Worm (Caenorhabditis elegans) whole organism, L4 larva: ENCODE measurements around the gene Y22D7AR.3.

Experiments
- F10B5.3 ChIP-seq: sonication (generic microtip); optimal IDR thresholded peaks from 2 replicates; lab custom pipeline; 2016; ENCODE audit warnings: mild to moderate bottlenecking, missing genetic modification characterization, missing compliant biosample characterization
- F26F4.8 ChIP-seq: fragments of 200-800 bp; sonication (Bioruptor generic); conservative IDR thresholded peaks from 2 replicates; pipeline ENCODE4 v1.3.6; 2022; ENCODE audit warnings: missing genetic modification characterization, missing compliant biosample characterization
- F37D6.2 ChIP-seq: sonication (generic microtip); optimal IDR thresholded peaks from 2 replicates; lab custom pipeline; 2016; ENCODE audit warnings: mild to moderate bottlenecking, missing genetic modification characterization, missing compliant biosample characterization
- F44E2.7 ChIP-seq: fragments of 200-800 bp; sonication (Bioruptor generic); IDR thresholded peaks from 2 replicates; pipeline ENCODE4 v2.1.2; 2022; ENCODE audit warnings: missing genetic modification characterization, missing compliant biosample characterization
- F49E8.2 ChIP-seq: sonication (generic microtip); optimal IDR thresholded peaks from 2 replicates; lab custom pipeline; 2016; ENCODE audit warnings: missing compliant biosample characterization, mild to moderate bottlenecking, missing genetic modification characterization, borderline replicate concordance
- R02D3.7 ChIP-seq: fragments of 150-350 bp; sonication (generic microtip); optimal IDR thresholded peaks from 3 replicates; lab custom pipeline; 2014; ENCODE audit warnings: missing biosample characterization, missing genetic modification characterization
- Y105C5A.15 ChIP-seq: fragments of 200-800 bp; sonication (Bioruptor generic); IDR thresholded peaks from 2 replicates; pipeline ENCODE4 v1.3.6; 2022; ENCODE audit warnings: missing genetic modification characterization, missing compliant biosample characterization
- Y48G9A.11 ChIP-seq: fragments of 200-800 bp; sonication (Bioruptor generic); IDR thresholded peaks from 2 replicates; pipeline ENCODE4 v1.3.6; 2022; ENCODE audit warnings: missing genetic modification reagents, missing genetic modification characterization, missing compliant biosample characterization
- aha-1 ChIP-seq: fragments of 150-350 bp; peaks from one replicate; lab custom pipeline; 2014; ENCODE audit warnings: missing biosample characterization, missing genetic modification characterization
- attf-4 ChIP-seq: sonication (generic microtip); optimal IDR thresholded peaks from 3 replicates; lab custom pipeline; 2017; ENCODE audit warnings: missing biosample characterization, missing genetic modification characterization
- ceh-20 ChIP-seq: fragments of 200-800 bp; sonication (Bioruptor generic); IDR thresholded peaks from 2 replicates; pipeline ENCODE4 v1.3.6; 2022; ENCODE audit warnings: missing genetic modification reagents, missing genetic modification characterization, missing compliant biosample characterization
- ceh-28 ChIP-seq: fragments of 150-350 bp; optimal IDR thresholded peaks from 2 replicates; lab custom pipeline; 2014; ENCODE audit warnings: missing biosample characterization, missing genetic modification reagents, missing genetic modification characterization
- ceh-32 ChIP-seq: sonication (generic microtip); optimal IDR thresholded peaks from 2 replicates; lab custom pipeline; 2016; ENCODE audit warnings: mild to moderate bottlenecking, missing genetic modification characterization, missing compliant biosample characterization; ENCODE audit not compliant: poor library complexity
- ceh-62 ChIP-seq: sonication (generic microtip); optimal IDR thresholded peaks from 2 replicates; lab custom pipeline; 2017; ENCODE audit warnings: missing biosample characterization, missing genetic modification characterization
- ces-1 ChIP-seq: fragments of 150-350 bp; sonication (generic microtip); optimal IDR thresholded peaks from 4 replicates; lab custom pipeline; 2014; ENCODE audit warnings: missing biosample characterization, missing genetic modification reagents, missing genetic modification characterization
- ctbp-1 ChIP-seq: fragments of 200-800 bp; sonication (Bioruptor generic); IDR thresholded peaks from 2 replicates; pipeline ENCODE4 v1.3.6; 2022; ENCODE audit warnings: missing genetic modification reagents, missing genetic modification characterization, missing compliant biosample characterization
- daf-19 ChIP-seq: fragments of 200-800 bp; sonication (Bioruptor generic); conservative IDR thresholded peaks from 2 replicates; pipeline ENCODE4 v1.3.6; 2022; ENCODE audit warnings: missing genetic modification characterization, missing compliant biosample characterization
- dpl-1 ChIP-seq: fragments of 150-350 bp; optimal IDR thresholded peaks from 2 replicates; lab custom pipeline; 2014; ENCODE audit warnings: missing biosample characterization, missing genetic modification reagents, missing genetic modification characterization
- duxl-1 ChIP-seq: sonication (generic microtip); optimal IDR thresholded peaks from 2 replicates; lab custom pipeline; 2016; ENCODE audit warnings: mild to moderate bottlenecking, missing genetic modification characterization, moderate library complexity, missing compliant biosample characterization; ENCODE audit not compliant: poor library complexity
- dve-1 ChIP-seq: sonication (generic microtip); optimal IDR thresholded peaks from 2 replicates; lab custom pipeline; 2017; ENCODE audit warnings: antibody characterized with exemption, mild to moderate bottlenecking, missing genetic modification characterization, missing compliant biosample characterization; ENCODE audit not compliant: insufficient read depth
- egl-27 ChIP-seq: sonication (generic microtip); optimal IDR thresholded peaks from 3 replicates; lab custom pipeline; 2017; ENCODE audit warnings: missing biosample characterization, missing genetic modification reagents, missing genetic modification characterization
- fos-1 ChIP-seq: fragments of 150-350 bp; optimal IDR thresholded peaks from 2 replicates; lab custom pipeline; 2014; ENCODE audit warnings: missing biosample characterization, missing genetic modification characterization
- hif-1 ChIP-seq, 2 experiments: sonication (generic microtip); optimal IDR thresholded peaks; 2 replicates each; lab custom pipeline; 2016 to 2017; ENCODE audit warnings: missing compliant biosample characterization in 2 of 2, missing genetic modification characterization in 2 of 2, missing genetic modification reagents in 2 of 2, missing genotype in 2 of 2, mild to moderate bottlenecking in 1 of 2
- jun-1 ChIP-seq: fragments of 150-350 bp; optimal IDR thresholded peaks from 2 replicates; lab custom pipeline; 2014; ENCODE audit warnings: missing biosample characterization, missing genetic modification reagents, missing genetic modification characterization
- lin-29 ChIP-seq: fragments of 200-800 bp; sonication (Bioruptor generic); IDR thresholded peaks from 2 replicates; pipeline ENCODE4 v1.3.6; 2022; ENCODE audit warnings: missing genetic modification reagents, missing genetic modification characterization, missing compliant biosample characterization
- lin-38 ChIP-seq: fragments of 200-800 bp; sonication (Bioruptor generic); IDR thresholded peaks from 2 replicates; pipeline ENCODE4 v1.3.6; 2022; ENCODE audit warnings: missing genetic modification reagents, missing genetic modification characterization, missing compliant biosample characterization
- lir-3 ChIP-seq: sonication (generic microtip); optimal IDR thresholded peaks from 2 replicates; lab custom pipeline; 2016; ENCODE audit warnings: mild to moderate bottlenecking, missing genetic modification characterization, missing compliant biosample characterization
- madf-5 ChIP-seq, 2 experiments: fragments of 200-800 bp; sonication (Bioruptor generic); IDR thresholded peaks; 2 replicates each; pipeline ENCODE4 v1.3.6; 2022; ENCODE audit warnings: missing compliant biosample characterization in 2 of 2, missing genetic modification characterization in 2 of 2
- nhr-11 ChIP-seq: fragments of 150-350 bp; optimal IDR thresholded peaks from 2 replicates; lab custom pipeline; 2014; ENCODE audit warnings: missing biosample characterization, missing genetic modification characterization
- nhr-111 ChIP-seq: fragments of 200-800 bp; sonication (Bioruptor generic); optimal IDR thresholded peaks from 2 replicates; lab custom pipeline; 2018; ENCODE audit warnings: mild to moderate bottlenecking, missing genetic modification characterization, missing compliant biosample characterization
- nhr-237 ChIP-seq: sonication (generic microtip); optimal IDR thresholded peaks from 2 replicates; lab custom pipeline; 2017; ENCODE audit warnings: missing biosample characterization, missing genetic modification characterization
- nhr-42 ChIP-seq: fragments of 200-800 bp; sonication (Bioruptor generic); IDR thresholded peaks from 2 replicates; pipeline ENCODE4 v1.3.6; 2022; ENCODE audit warnings: missing genetic modification characterization, missing compliant biosample characterization
- nhr-6 ChIP-seq: fragments of 150-350 bp; optimal IDR thresholded peaks from 2 replicates; lab custom pipeline; 2014; ENCODE audit warnings: missing biosample characterization, missing genetic modification characterization
- php-3 ChIP-seq: fragments of 200-800 bp; sonication (Bioruptor generic); IDR thresholded peaks from 2 replicates; pipeline ENCODE4 v1.3.6; 2022; ENCODE audit warnings: missing genetic modification reagents, missing genetic modification characterization, missing compliant biosample characterization
- zfp-2 ChIP-seq: sonication (generic microtip); optimal IDR thresholded peaks from 2 replicates; lab custom pipeline; 2016; ENCODE audit warnings: mild to moderate bottlenecking, missing genetic modification characterization, missing compliant biosample characterization
- ztf-7 ChIP-seq: fragments of 150-350 bp; optimal IDR thresholded peaks from 2 replicates; lab custom pipeline; 2014; ENCODE audit warnings: missing biosample characterization, missing genetic modification characterization

Y22D7AR.3 gene

DNA sequence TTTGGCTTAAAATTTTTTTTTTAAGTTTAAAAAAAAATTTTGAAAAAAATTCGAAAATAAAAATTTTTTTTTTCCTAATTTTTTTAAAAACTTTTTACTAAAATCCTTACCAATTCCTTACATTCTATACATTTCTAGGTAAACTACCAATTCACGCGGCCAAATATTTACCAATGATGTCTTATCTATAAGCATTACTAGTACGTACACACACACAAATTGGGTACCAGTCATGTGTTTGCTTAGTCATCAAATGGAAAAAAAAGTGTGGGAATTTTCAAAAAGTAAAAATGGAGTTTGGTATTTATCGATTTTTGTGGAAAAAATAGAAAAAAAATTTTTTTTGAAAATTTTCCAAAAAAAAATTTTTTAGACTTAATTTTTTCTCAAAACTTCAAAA is 10.9 kb upstream of the Y22D7AR.3 start, which contains the start of gene Y22D7AR.6 (continued):
- TF ChIP-seq nhr-6 (tag; lab: Kevin White, UChicago) (peak; percentile 1), F10B5.3 (no peak), jun-1 (no peak), dve-1 (tag; lab: Kevin White, UChicago) (peak; percentile 43), nhr-111 (GFP tag; lab: Kevin White, UChicago) (no peak), nhr-237 (tag; lab: Kevin White, UChicago) (no peak), ces-1 (GFP tag; lab: Kevin White, UChicago) (no peak)
- TF ChIP-seq, all 104 proteins: peak for 4

DNA sequence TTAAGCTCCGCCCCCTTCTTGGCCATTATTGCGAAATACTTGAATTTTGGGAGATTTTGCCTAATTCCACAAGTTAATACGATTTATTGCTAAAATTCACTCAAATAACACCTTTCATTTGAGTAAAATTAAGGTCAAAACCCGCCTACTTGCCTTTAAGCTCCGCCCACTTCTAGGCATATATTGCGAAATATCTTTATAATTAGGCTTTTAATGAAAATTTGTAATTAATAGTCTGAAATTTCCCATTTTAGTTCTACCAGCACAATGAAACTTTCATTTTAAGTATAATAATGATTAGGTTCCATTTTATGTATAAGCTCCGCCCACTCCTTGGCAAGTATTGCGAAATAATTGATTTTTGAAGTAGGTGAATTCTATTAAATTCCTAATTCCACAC is 9.1 kb upstream of the Y22D7AR.3 start:
- TF ChIP-seq F37D6.2 (no peak), dpl-1 (GFP tag; lab: Kevin White, UChicago) (no peak), Y48G9A.11 (no peak), nhr-111 (GFP tag; lab: Kevin White, UChicago) (no peak), F26F4.8 (no peak), R02D3.7 (tag; lab: Kevin White, UChicago) (no peak), lin-29 (GFP tag; lab: Robert Waterston, UW) (no peak), ceh-32 (no peak), nhr-11 (no peak), php-3 (GFP tag; lab: Robert Waterston, UW) (no peak), Y105C5A.15 (no peak), daf-19 (no peak), ceh-62 (tag; lab: Kevin White, UChicago) (no peak), nhr-42 (GFP tag; lab: Robert Waterston, UW) (no peak)

DNA sequence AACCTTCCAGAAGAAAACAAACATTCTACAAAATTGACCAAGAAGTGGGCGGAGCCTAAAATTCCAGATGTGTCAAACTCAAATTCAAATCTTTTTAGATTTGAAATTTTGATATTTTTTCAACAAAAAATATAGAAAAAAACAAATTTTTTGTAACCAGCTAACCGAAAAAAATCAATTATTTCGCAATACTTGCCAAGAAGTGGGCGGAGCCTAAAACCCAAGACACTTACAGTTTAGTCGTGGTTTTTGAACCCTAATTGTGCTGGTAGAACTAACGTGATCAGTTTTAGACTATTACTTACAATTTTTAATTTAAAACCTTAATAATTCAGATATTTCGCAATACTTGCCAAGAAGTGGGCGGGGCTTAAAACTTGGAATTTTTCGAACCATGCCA is 7.7 kb upstream of the Y22D7AR.3 start:
- TF ChIP-seq daf-19 (no peak), aha-1 (tag; lab: Kevin White, UChicago) (peak; percentile 18)

DNA sequence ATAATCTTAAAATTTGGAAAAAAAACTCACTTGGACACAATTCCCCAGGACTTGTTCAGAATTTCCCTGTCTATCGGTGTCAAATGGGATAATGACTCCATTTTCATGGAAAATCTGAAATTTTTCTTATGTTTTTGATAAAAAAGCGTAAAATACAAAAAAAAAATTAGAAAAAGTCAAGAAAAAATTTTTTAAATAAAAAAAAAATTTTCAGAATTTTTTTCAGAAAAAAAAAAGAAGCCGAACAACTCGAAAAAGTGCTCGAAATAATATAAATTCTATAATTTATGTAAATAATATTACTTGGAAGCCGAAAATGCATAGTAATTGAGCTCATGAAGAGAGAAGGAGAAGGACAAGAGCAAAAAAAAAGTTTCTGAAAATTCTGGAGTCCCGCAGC is 2.9 kb upstream of the Y22D7AR.3 start, which contains the start of gene glb-30:
Gene glb-30 (minus strand): TSS at position 101 of the 400 bp plus-strand sequence.
- no peak for TF ChIP-seq nhr-111 (GFP tag; lab: Kevin White, UChicago)
- TF ChIP-seq F44E2.7 (GFP tag; lab: Robert Waterston, UW), result no peak
- TF ChIP-seq ctbp-1 (GFP tag; lab: Robert Waterston, UW), result no peak
- TF ChIP-seq zfp-2 (tag; lab: Kevin White, UChicago), result no peak
- no peak for TF ChIP-seq duxl-1 (tag; lab: Kevin White, UChicago)
- TF ChIP-seq fos-1, result no peak
- no peak for TF ChIP-seq lin-38
- TF ChIP-seq lir-3 (tag; lab: Kevin White, UChicago), result no peak
- no peak for TF ChIP-seq madf-5 (GFP tag; IDR thresholded peaks at IDR 0.05; lab: Robert Waterston, UW)
- no peak for TF ChIP-seq ztf-7 (tag; lab: Kevin White, UChicago)
- no peak for TF ChIP-seq ceh-20
- no peak for TF ChIP-seq hif-1 (tag; optimal IDR thresholded peaks at IDR 0.05; lab: Kevin White, UChicago)
- no peak for TF ChIP-seq attf-4 (tag; lab: Kevin White, UChicago)
- no peak for TF ChIP-seq ceh-28 (tag; lab: Kevin White, UChicago)
- no peak for TF ChIP-seq F49E8.2 (tag; lab: Kevin White, UChicago)
- TF ChIP-seq dve-1 (tag; lab: Kevin White, UChicago), result no peak
- TF ChIP-seq egl-27, result no peak
- no peak for TF ChIP-seq dpl-1 (GFP tag; lab: Kevin White, UChicago)
